Fruit fly (Drosophila melanogaster): Measurements from ENCODE around the gene jp.

jp gene

DNA sequence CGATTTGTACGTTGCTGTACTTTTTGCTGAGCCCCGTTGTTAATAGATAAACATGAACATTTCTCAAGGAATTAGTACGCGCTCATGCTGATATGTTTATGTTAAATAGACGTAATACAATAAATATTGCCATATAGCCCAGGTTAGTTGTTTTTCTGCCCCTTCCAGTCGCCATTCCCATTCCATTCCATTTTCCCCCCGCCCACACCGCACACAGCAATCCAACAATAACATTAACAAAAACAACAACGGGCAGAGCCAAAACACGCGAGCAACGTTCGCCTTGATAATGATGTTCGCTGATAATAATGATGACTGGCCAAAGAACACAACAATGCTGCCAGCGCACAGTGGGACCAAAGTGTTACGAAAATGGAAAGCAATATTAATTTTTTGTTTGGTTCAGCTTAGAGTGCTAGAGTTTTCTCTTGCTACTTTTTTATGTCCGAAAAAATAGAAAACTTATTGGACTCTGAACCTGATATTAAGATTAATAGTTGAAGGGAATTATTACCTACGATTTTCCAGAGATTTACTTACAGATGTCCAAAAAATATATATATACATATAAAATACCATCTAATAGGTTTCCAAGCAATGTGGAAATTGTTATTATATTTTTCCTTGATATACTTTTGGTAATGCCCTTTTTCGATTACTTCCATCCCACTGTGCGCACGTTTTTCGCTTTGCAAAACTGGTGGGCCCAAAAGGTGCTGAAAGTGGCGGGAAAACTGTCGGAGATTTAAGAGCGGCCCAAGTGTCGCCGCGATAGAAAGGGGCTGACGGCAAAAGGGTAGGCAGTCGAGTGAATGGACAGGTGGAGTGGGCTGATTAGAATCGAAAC is 3.3 kb upstream of the jp start:
- TF ChIP-seq CG6808 (GFP tag; optimal IDR thresholded peaks at IDR 0.05) (peak; percentile 99), CG4318 (GFP tag; optimal IDR thresholded peaks at IDR 0.05) (peak; percentile 97), CG6854 (GFP tag; optimal IDR thresholded peaks at IDR 0.05) (peak; percentile 89), spab (GFP tag; optimal IDR thresholded peaks at IDR 0.05) (peak; percentile 98), Lpt (GFP tag; optimal IDR thresholded peaks at IDR 0.05) (peak; percentile 96), Hr38 (GFP tag; optimal IDR thresholded peaks at IDR 0.05) (no peak), fd85E (GFP tag; optimal IDR thresholded peaks at IDR 0.05) (peak; percentile 88), OdsH (GFP tag; optimal IDR thresholded peaks at IDR 0.05) (peak; percentile 97), CG11294 (GFP tag; IDR thresholded peaks at IDR 0.05) (peak; percentile 90), Eip93F (GFP tag; optimal IDR thresholded peaks at IDR 0.05) (peak; percentile 85), salr (GFP tag; optimal IDR thresholded peaks at IDR 0.05) (peak; percentile 81 to 99), Ets21C (GFP tag; optimal IDR thresholded peaks at IDR 0.05) (peak; percentile 87), Smox (GFP tag; optimal IDR thresholded peaks at IDR 0.05) (peak; percentile 96), CG10631 (GFP tag; optimal IDR thresholded peaks at IDR 0.05) (peak; percentile 96), CG3919 (GFP tag; optimal IDR thresholded peaks at IDR 0.05) (peak; percentile 95), Ets96B (tag; optimal IDR thresholded peaks at IDR 0.05) (peak; percentile 96), fkh (GFP tag; optimal IDR thresholded peaks at IDR 0.05) (peak; percentile 70), eg (GFP tag; IDR thresholded peaks at IDR 0.05) (peak; percentile 92), CG16779 (tag; optimal IDR thresholded peaks at IDR 0.05) (peak; percentile 96), topi (GFP tag; optimal IDR thresholded peaks at IDR 0.05) (peak; percentile 95), dac (GFP tag; optimal IDR thresholded peaks at IDR 0.05) (peak; percentile 90), CG8632 (GFP tag; optimal IDR thresholded peaks at IDR 0.05) (peak; percentile 96), svp (GFP tag) (peak; percentile 97), CG6163 (GFP tag; IDR thresholded peaks at IDR 0.05) (peak; percentile 90), CG1621 (tag; optimal IDR thresholded peaks at IDR 0.05) (peak; percentile 90), CG3032 (tag; optimal IDR thresholded peaks at IDR 0.05) (peak; percentile 96), Eip75B (GFP tag; optimal IDR thresholded peaks at IDR 0.05) (peak; percentile 93), Sox15 (GFP tag; optimal IDR thresholded peaks at IDR 0.05) (peak; percentile 89), CG6276 (GFP tag; optimal IDR thresholded peaks at IDR 0.05) (peak; percentile 98), cyc (GFP tag; optimal IDR thresholded peaks at IDR 0.05) (peak; percentile 90), lz (GFP tag; optimal IDR thresholded peaks at IDR 0.05) (peak; percentile 94), Hr4 (GFP tag; optimal IDR thresholded peaks at IDR 0.05) (peak; percentile 92), acj6 (GFP tag; optimal IDR thresholded peaks at IDR 0.05) (peak; percentile 96), CG10669 (GFP tag; optimal IDR thresholded peaks at IDR 0.05) (peak; percentile 95), esn (GFP tag; optimal IDR thresholded peaks at IDR 0.05) (peak; percentile 97), net (GFP tag; optimal IDR thresholded peaks at IDR 0.05) (peak; percentile 97), CG8119 (GFP tag; IDR thresholded peaks at IDR 0.05) (peak; percentile 97), Blimp-1 (GFP tag; optimal IDR thresholded peaks at IDR 0.05) (peak; percentile 88), CG11902 (GFP tag; optimal IDR thresholded peaks at IDR 0.05) (peak; percentile 90), pdm3 (GFP tag; optimal IDR thresholded peaks at IDR 0.05) (peak; percentile 93), CG11762 (GFP tag; optimal IDR thresholded peaks at IDR 0.05; ENCODE audit: insufficient read depth) (peak; percentile 96), Sox102F (GFP tag; optimal IDR thresholded peaks at IDR 0.05) (peak; percentile 94), CG7368 (GFP tag; optimal IDR thresholded peaks at IDR 0.05) (peak; percentile 92), Gug (GFP tag; IDR thresholded peaks at IDR 0.05) (peak; percentile 89), CG31627 (GFP tag; optimal IDR thresholded peaks at IDR 0.05) (peak; percentile 88), ss (GFP tag; optimal IDR thresholded peaks at IDR 0.05) (peak; percentile 97), achi (GFP tag; optimal IDR thresholded peaks at IDR 0.05) (peak; percentile 97), vri (GFP tag; optimal IDR thresholded peaks at IDR 0.05) (peak; percentile 88), CG6792 (GFP tag; optimal IDR thresholded peaks at IDR 0.05) (peak; percentile 95), CG8319 (GFP tag; optimal IDR thresholded peaks at IDR 0.05) (peak; percentile 93)

Measured in whole organism, prepupa.